Worm (Caenorhabditis elegans): ENCODE data around the gene cdk-11.2.

Gene cdk-11.2

DNA sequence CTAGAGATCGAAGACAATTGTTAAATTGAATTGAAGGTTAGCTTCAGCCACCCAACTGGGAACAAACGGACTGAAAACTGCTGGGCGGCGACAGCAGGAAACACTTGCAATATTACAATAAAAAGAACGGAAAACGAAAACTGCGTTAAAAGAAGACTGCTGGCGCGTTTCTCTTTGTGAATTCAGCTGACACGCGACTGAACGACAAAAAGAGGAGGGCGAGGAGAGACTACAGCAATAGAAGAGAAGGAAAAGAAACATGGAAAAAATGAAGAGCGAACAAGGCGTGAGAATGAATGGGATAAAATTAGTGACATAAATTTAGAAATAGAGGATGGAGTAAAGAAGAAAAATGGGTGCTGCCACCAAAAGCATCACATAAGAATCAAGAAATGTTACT is 41.9 kb downstream of the cdk-11.2 start (continued):
- peak; percentile 28 for TF ChIP-seq nhr-77 (tag; optimal IDR thresholded peaks at IDR 0.05)
- TF ChIP-seq hlh-11 (tag; optimal IDR thresholded peaks at IDR 0.05), result peak; percentile 97
- peak; percentile 50 for TF ChIP-seq ces-1 (GFP tag; optimal IDR thresholded peaks at IDR 0.05)
- peak; percentile 96 for TF ChIP-seq dve-1 (tag; optimal IDR thresholded peaks at IDR 0.05; ENCODE audit: insufficient read depth)
- TF ChIP-seq mdl-1 (tag; optimal IDR thresholded peaks at IDR 0.05), result peak in 1 of 2 experiments; percentile 94
- 0 out of 2 replicates have a peak, but pooled peaks have one; percentile 13 for TF ChIP-seq lin-1 (GFP tag; IDR thresholded peaks at IDR 0.05)
- TF ChIP-seq ztf-7 (tag; optimal IDR thresholded peaks at IDR 0.05), result peak; percentile 67
- no peak for TF ChIP-seq Y5F2A.4 (GFP tag; optimal IDR thresholded peaks at IDR 0.05)
- TF ChIP-seq lin-29 (GFP tag; IDR thresholded peaks at IDR 0.05), result peak; percentile 46; the same call in 1 of the 2 replicates
- no peak for TF ChIP-seq ceh-44 (GFP tag; IDR thresholded peaks at IDR 0.05)
- TF ChIP-seq sdz-12 (GFP tag; optimal IDR thresholded peaks at IDR 0.05), result no peak
- TF ChIP-seq aly-2 (tag; optimal IDR thresholded peaks at IDR 0.05), result no peak
- peak; percentile 84; the same call in 1 of the 2 replicates for TF ChIP-seq nhr-42 (GFP tag; IDR thresholded peaks at IDR 0.05)
- no peak for TF ChIP-seq saeg-2 (GFP tag; IDR thresholded peaks at IDR 0.05)
- TF ChIP-seq rbr-2 (tag; optimal IDR thresholded peaks at IDR 0.05), result peak; percentile 92
- peak; percentile 79; the same call in 1 of the 2 replicates for TF ChIP-seq ctbp-1 (GFP tag; IDR thresholded peaks at IDR 0.05)
- peak; percentile 85 for TF ChIP-seq nhr-11 (tag; optimal IDR thresholded peaks at IDR 0.05)
- 0 out of 2 replicates have a peak, but pooled peaks have one; percentile 14 for TF ChIP-seq dmd-9 (GFP tag; IDR thresholded peaks at IDR 0.05)
- peak; percentile 82 for TF ChIP-seq T26A8.4 (GFP tag; IDR thresholded peaks at IDR 0.05)
- TF ChIP-seq gei-8 (GFP tag; optimal IDR thresholded peaks at IDR 0.05), result peak; percentile 6
- no peak for TF ChIP-seq nhr-41 (GFP tag; IDR thresholded peaks at IDR 0.05)
- 0 out of 2 replicates have a peak, but pooled peaks have one; percentile 11 for TF ChIP-seq arid-1 (GFP tag; conservative IDR thresholded peaks at IDR 0.05)

DNA sequence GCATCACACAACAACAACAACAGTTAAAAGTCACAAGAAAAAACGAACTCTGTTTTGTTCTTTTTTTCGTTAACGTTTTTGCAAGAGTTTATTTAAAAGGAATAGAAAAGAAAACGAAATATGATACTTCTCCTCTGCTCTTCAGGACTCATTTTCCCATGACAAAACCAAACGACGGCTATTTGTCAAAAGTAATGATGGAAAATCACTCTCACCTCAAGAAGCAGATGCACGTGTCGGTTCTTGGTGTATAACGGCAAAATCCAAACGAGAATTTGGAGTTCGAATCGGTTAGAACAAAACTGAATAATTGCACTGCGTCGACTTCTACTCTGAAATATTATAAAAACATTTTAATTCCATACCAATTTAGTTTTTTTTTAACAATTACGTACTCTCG is 42.6 kb downstream of the cdk-11.2 start:
- TF ChIP-seq unc-62 (GFP tag; optimal IDR thresholded peaks at IDR 0.05 in 1 of 2) (peak in 1 of 2 experiments; percentile 95), unc-62 (tag; optimal IDR thresholded peaks at IDR 0.05) (no peak), mes-2 (tag; optimal IDR thresholded peaks at IDR 0.05; ENCODE audit: poor library complexity, severe bottlenecking) (no peak)

DNA sequence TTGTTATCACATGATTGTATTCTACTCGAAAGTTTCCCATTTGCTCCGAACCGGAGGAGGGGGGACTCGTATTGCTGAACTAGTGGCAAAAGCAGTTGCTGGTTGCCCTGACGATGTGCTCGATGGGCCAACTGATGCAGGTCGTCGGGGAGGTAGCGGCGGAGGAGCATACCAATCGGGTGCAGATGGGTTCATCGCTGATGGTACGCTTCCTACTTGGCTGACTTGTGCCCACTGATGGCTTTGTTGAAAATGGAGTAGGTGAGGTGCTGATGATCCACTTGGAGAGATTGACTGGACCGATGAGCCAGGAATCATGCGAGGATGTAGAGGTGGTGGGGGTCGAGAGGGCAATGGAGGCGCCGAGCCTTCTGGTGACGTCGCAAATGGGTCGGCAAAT is 46.0 kb downstream of the cdk-11.2 start:
- TF ChIP-seq set-16 (GFP tag; IDR thresholded peaks at IDR 0.05) (peak; percentile 66), Y5F2A.4 (GFP tag; optimal IDR thresholded peaks at IDR 0.05) (no peak), F44E2.7 (GFP tag; IDR thresholded peaks at IDR 0.05) (no peak), R02D3.7 (tag; optimal IDR thresholded peaks at IDR 0.05) (no peak), hif-1 (tag; optimal IDR thresholded peaks at IDR 0.05) (no peak), egl-43 (GFP tag; IDR thresholded peaks at IDR 0.05) (0 out of 2 replicates have a peak, but pooled peaks have one; percentile 39), lin-29 (GFP tag; IDR thresholded peaks at IDR 0.05) (no peak), aha-1 (tag) (no peak), nhr-48 (tag; optimal IDR thresholded peaks at IDR 0.05) (no peak)

DNA sequence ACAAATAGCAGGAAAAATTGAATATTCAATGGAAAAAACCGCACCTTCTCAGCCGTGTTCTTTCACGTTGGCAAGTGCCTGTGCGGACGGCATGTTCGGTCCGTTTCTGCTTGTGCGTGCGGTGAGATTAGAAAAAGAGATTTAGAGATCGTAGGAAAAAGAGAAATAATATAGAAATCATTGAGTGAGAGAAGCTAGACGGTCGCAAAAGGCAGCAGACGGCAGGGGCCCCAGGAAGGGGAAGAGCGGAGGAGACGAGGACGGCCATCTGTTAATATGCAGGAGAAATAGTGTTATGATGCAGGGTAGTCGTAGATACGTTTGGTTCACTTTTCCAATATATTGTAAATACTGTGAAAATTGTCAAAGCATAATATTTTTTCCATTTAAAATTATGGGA is 47.0 kb downstream of the cdk-11.2 start, which contains the start of gene Y49A10A.2:
Y49A10A.2 (minus strand) TSS at position 109 of the 400 bp plus-strand sequence.
- TF ChIP-seq mdl-1 (tag; optimal IDR thresholded peaks at IDR 0.05), result peak in 1 of 2 experiments; percentile 24
- TF ChIP-seq snpc-4 (tag; optimal IDR thresholded peaks at IDR 0.05), result no peak
- TF ChIP-seq Y75B8A.6 (GFP tag; IDR thresholded peaks at IDR 0.05), result no peak
- TF ChIP-seq rbr-2 (tag; optimal IDR thresholded peaks at IDR 0.05), result peak; percentile 41
- peak; percentile 1 for TF ChIP-seq mep-1 (tag; optimal IDR thresholded peaks at IDR 0.05)
- peak; percentile 10 for TF ChIP-seq hlh-30 (tag; optimal IDR thresholded peaks at IDR 0.05; ENCODE audit: insufficient read depth)
- peak in 1 of 2 experiments; percentile 4 for TF ChIP-seq lsy-2 (tag; optimal IDR thresholded peaks at IDR 0.05)
- TF ChIP-seq dve-1 (tag; optimal IDR thresholded peaks at IDR 0.05; ENCODE audit: insufficient read depth), result peak; percentile 1
- peak; percentile 33 for TF ChIP-seq hlh-11 (tag; optimal IDR thresholded peaks at IDR 0.05)
- peak; percentile 66 for TF ChIP-seq mes-2 (tag; optimal IDR thresholded peaks at IDR 0.05; ENCODE audit: poor library complexity, severe bottlenecking)
- no peak for TF ChIP-seq dmd-9 (GFP tag; IDR thresholded peaks at IDR 0.05)
- peak in 1 of 2 experiments; percentile 3 for TF ChIP-seq hif-1 (tag; optimal IDR thresholded peaks at IDR 0.05)
- TF ChIP-seq dmd-6 (GFP tag; IDR thresholded peaks at IDR 0.05), result 0 out of 2 replicates have a peak, but pooled peaks have one; percentile 9
- peak; percentile 31; the same call in 1 of the 2 replicates for TF ChIP-seq hmg-1.1 (GFP tag; IDR thresholded peaks at IDR 0.05)
- TF ChIP-seq nhr-10 (tag; optimal IDR thresholded peaks at IDR 0.05), result no peak
- no peak for TF ChIP-seq nhr-6 (tag; optimal IDR thresholded peaks at IDR 0.05)

Data from whole organism, L4 larva.